Worm (Caenorhabditis elegans) whole organism, L4/young adult: ENCODE results near the gene nep-6.

Experiments
- W03F9.2 ChIP-seq: fragments of 150-350 bp; optimal IDR thresholded peaks from 2 replicates; lab custom pipeline; 2014; ENCODE audit warnings: missing biosample characterization, missing genetic modification characterization
- dao-5 ChIP-seq: sonication (generic microtip); optimal IDR thresholded peaks from 2 replicates; lab custom pipeline; 2016; ENCODE audit warnings: missing genotype, missing genetic modification characterization, moderate library complexity, missing compliant biosample characterization

ce11 chrII:3448776-3449280, 32.2 kb downstream of the nep-6 start, which contains the start of gene C16C8.25:
- TF ChIP-seq W03F9.2 (no peak), dao-5 (tag; lab: Kevin White, UChicago) (no peak)
